Worm (Caenorhabditis elegans): ENCODE measurements around the gene srx-47.

srx-47 gene

DNA sequence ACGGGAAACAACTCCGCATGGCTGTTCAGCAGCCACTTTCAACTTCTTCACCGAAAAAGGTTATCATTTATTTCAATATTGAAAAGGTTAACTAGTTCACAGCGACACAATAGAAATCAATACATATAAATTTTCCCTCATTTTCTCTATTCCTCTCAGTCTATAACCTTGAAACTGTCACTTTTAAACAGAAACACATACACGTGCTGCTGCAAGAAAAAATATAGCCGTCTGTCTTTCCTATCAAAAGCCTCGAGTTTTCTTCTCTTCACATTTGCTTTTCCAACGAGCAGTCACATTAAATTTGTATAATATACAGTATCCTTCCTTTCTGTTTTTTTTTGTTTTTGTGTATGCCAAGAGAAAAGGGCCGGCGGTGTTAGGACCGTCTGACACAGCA, 25.6 kb upstream of the srx-47 start:
- no peak for TF ChIP-seq ztf-11 (tag; optimal IDR thresholded peaks at IDR 0.05)
- no peak for TF ChIP-seq tbx-2 (tag; optimal IDR thresholded peaks at IDR 0.05)
- TF ChIP-seq pha-4 (tag; optimal IDR thresholded peaks at IDR 0.05) = peak; percentile 14
- no peak for TF ChIP-seq elt-1 (tag; optimal IDR thresholded peaks at IDR 0.05)
- peak; percentile 65 for TF ChIP-seq nhr-25 (tag; optimal IDR thresholded peaks at IDR 0.05)
- peak; percentile 20 for TF ChIP-seq elt-2 (tag; optimal IDR thresholded peaks at IDR 0.05)
- no peak for TF ChIP-seq sea-2 (GFP tag; optimal IDR thresholded peaks at IDR 0.05)
- TF ChIP-seq zag-1 (tag; optimal IDR thresholded peaks at IDR 0.05) = no peak

DNA sequence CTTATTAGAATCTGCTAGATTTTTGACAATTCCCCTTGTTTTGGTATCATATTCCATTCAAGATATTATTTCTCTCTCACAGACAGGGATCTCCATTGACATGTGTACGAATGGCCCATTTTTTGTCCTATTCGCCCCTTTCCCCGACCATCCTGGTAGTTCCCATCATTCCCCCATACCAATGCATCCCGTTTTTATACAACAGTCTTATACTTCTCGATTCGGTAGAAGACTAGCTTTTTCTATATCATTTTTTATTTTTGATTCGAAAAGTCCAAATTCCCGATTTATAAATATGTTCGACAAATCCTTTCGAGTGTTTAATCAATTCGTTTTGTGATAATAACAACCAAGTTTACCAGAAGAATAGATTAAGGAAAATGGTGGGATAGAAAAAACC, 22.9 kb upstream of the srx-47 start:
- TF ChIP-seq egl-27 (tag; optimal IDR thresholded peaks at IDR 0.05) (no peak), ceh-16 (tag; optimal IDR thresholded peaks at IDR 0.05) (no peak), nhr-76 (tag; optimal IDR thresholded peaks at IDR 0.05) (no peak)

DNA sequence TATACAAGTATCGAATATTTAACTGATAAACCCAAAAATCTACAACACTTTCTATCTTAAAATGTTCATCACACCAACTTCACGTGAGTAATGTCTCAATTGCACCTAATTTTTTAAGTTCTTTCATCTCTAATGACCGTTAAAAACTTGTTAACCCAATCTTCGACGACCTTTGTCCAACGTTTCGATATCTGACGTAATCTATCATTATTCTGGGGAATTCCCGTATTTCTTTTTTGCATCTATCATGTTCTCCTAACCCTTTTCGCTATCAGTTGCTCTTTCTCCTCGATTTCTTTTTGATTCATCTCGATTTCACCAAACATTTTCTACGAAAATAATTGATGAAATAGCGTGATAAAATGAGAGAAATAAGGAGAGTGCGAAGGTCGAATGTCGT, 22.1 kb upstream of the srx-47 start:
- TF ChIP-seq eor-1 (tag; optimal IDR thresholded peaks at IDR 0.05) (no peak), egl-27 (tag; optimal IDR thresholded peaks at IDR 0.05) (no peak), nhr-76 (tag; optimal IDR thresholded peaks at IDR 0.05) (no peak), R02D3.7 (tag; optimal IDR thresholded peaks at IDR 0.05) (no peak), nhr-23 (tag; optimal IDR thresholded peaks at IDR 0.05) (peak; percentile 87), elt-2 (tag; optimal IDR thresholded peaks at IDR 0.05) (peak; percentile 72), aly-2 (tag; optimal IDR thresholded peaks at IDR 0.05) (no peak), nhr-237 (tag; optimal IDR thresholded peaks at IDR 0.05) (no peak), ceh-28 (tag; optimal IDR thresholded peaks at IDR 0.05) (no peak), mdl-1 (tag; optimal IDR thresholded peaks at IDR 0.05) (no peak), nhr-12 (tag; optimal IDR thresholded peaks at IDR 0.05) (no peak), nhr-25 (tag; optimal IDR thresholded peaks at IDR 0.05) (peak; percentile 49), daf-12 (tag; optimal IDR thresholded peaks at IDR 0.05) (no peak), pha-4 (tag; optimal IDR thresholded peaks at IDR 0.05) (no peak), nhr-43 (tag; optimal IDR thresholded peaks at IDR 0.05; ENCODE audit: poor library complexity, severe bottlenecking) (peak; percentile 53), mml-1 (tag; optimal IDR thresholded peaks at IDR 0.05) (no peak)

DNA sequence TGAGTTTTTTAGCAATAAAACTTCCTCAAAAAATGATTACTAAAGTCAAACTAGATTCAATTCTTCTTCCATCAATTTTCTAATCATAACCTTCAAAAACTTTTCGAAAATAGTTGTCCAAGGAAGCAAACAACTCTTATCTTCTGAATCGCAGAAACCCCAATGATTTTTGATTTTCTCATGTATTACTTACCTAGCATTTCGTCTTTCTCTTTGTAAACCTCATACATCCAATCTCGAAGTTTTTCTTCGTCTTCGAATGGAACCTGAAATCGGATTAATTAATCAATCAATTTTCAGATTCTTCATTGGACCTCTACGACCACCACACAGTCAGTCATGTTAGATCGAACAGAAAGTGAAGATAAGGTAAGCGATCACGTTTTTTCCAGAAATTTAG, 21.1 kb upstream of the srx-47 start, which contains the start of gene K07B1.4:
Gene K07B1.4 (plus strand): TSS at position 301 of the 400 bp plus-strand sequence.
- TF ChIP-seq fkh-10 (GFP tag; optimal IDR thresholded peaks at IDR 0.05) = no peak
- no peak for TF ChIP-seq tbx-2 (tag; optimal IDR thresholded peaks at IDR 0.05)
- TF ChIP-seq elt-2 (tag; optimal IDR thresholded peaks at IDR 0.05) = peak; percentile 19

ce11 chrV:9329245-9329979, 20.4 kb upstream of the srx-47 start:
- peak; percentile 20 for TF ChIP-seq pha-4 (tag; optimal IDR thresholded peaks at IDR 0.05)
- no peak for TF ChIP-seq jun-1 (tag; optimal IDR thresholded peaks at IDR 0.05)
- TF ChIP-seq elt-2 (tag; optimal IDR thresholded peaks at IDR 0.05) = peak; percentile 17

DNA sequence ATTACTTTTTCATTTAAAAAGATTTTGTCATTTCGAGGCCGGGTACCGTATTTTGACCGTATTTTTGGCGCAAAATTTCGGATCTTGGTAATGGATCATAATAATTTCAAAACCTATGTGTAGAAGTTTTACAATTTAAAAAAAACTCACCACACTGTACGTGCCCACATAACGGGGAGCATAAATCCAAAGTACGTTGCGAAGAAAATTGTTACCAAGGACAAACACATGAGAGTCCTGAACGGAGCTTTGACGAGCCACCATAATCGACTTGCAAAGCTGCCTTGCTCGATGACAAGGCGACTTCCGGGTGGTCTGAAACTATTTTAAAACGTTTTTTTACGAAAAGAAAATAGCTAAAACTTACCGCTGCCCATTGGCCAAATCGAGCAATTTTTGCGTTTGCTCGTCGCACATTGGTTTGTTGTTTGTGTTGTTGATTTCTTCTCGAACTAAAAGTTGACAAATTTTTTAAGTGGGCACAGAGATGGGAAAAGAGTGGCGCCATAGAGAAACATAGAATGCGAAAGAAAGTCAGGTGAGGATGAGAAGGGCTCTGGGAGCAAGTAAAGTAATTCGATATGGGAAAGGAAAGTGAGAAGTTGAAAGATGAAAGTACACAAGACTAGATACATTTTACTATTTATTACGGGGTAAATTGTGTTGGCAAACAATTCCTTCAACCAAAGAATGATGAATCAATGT, 17.0 kb upstream of the srx-47 start:
- TF ChIP-seq lin-15B (tag; optimal IDR thresholded peaks at IDR 0.05) = no peak
- TF ChIP-seq mdl-1 (tag; optimal IDR thresholded peaks at IDR 0.05) = no peak
- no peak for TF ChIP-seq jun-1 (tag; optimal IDR thresholded peaks at IDR 0.05)
- no peak for TF ChIP-seq snpc-4 (tag; optimal IDR thresholded peaks at IDR 0.05)
- no peak for TF ChIP-seq nhr-76 (tag; optimal IDR thresholded peaks at IDR 0.05)
- TF ChIP-seq nfya-1 (tag; optimal IDR thresholded peaks at IDR 0.05; ENCODE audit: insufficient read depth) = peak; percentile 3
- TF ChIP-seq R02D3.7 (tag; optimal IDR thresholded peaks at IDR 0.05) = no peak
- peak; percentile 70 for TF ChIP-seq pha-4 (tag; optimal IDR thresholded peaks at IDR 0.05)
